Worm (Caenorhabditis elegans): ENCODE results near the gene deb-1.

The deb-1 gene

DNA sequence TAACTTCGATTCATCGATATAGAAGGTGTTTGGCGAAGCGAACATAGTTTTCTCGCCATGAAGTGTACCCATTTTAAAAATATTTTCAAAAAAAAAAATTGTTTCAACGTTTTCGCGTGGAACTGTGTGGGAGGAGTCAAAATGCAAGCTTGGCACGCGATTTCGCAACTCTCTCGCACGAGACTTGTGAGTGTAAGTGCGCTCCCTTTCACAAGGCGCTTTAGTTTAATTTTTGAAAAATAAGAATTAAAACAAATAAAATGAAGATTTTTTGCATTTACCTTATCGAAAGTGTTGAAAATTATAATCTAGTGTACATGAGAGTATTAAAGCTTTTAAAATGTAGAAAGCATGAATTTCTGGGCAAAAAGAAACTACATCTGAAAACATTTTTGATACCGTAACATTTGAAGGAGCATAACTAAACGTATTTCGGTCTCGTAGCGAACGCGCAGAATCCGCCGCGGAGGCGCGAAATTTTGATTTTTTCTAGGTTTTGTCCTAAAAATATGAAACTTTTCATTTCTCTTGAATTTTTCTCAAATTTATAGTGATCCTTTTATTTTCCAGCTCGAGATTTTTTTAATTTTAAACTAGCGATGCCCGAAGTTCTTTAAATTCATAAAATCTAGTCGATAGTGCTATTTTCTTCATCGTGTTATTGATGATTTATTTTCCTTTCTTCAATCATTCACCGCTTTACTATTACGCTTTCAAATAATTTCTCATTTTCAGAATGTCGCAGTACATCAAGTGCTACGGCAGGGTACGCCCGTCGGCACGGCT, 54.4 kb downstream of the deb-1 start, which contains the start of the genes cogc-2 and klp-18 (continued):
- no peak for TF ChIP-seq elt-3 (tag; optimal IDR thresholded peaks at IDR 0.05)
- TF ChIP-seq ceh-82 (tag; optimal IDR thresholded peaks at IDR 0.05) = peak; percentile 30
- peak; percentile 30 for TF ChIP-seq tbx-2 (tag; optimal IDR thresholded peaks at IDR 0.05)
- TF ChIP-seq mml-1 (tag; optimal IDR thresholded peaks at IDR 0.05) = no peak
- TF ChIP-seq pqm-1 (tag; optimal IDR thresholded peaks at IDR 0.05) = peak; percentile 36
- TF ChIP-seq pha-4 (tag; optimal IDR thresholded peaks at IDR 0.05) = peak; percentile 93
- no peak for TF ChIP-seq nhr-11 (tag; optimal IDR thresholded peaks at IDR 0.05)
- TF ChIP-seq ceh-9 (tag; optimal IDR thresholded peaks at IDR 0.05) = no peak
- TF ChIP-seq daf-12 (tag; optimal IDR thresholded peaks at IDR 0.05) = no peak
- no peak for TF ChIP-seq unc-62 (GFP tag; optimal IDR thresholded peaks at IDR 0.05)
- peak; percentile 83 for TF ChIP-seq snpc-4 (tag; optimal IDR thresholded peaks at IDR 0.05)
- TF ChIP-seq jun-1 (tag; optimal IDR thresholded peaks at IDR 0.05) = peak; percentile 27
- peak; percentile 80 for TF ChIP-seq nhr-25 (tag; optimal IDR thresholded peaks at IDR 0.05)
- peak; percentile 32 for TF ChIP-seq lin-39 (tag; optimal IDR thresholded peaks at IDR 0.05)
- no peak for TF ChIP-seq nhr-76 (tag; optimal IDR thresholded peaks at IDR 0.05)
- TF ChIP-seq fkh-10 (GFP tag; optimal IDR thresholded peaks at IDR 0.05) = peak; percentile 38
- TF ChIP-seq nhr-237 (tag; optimal IDR thresholded peaks at IDR 0.05) = no peak
- TF ChIP-seq zag-1 (tag; optimal IDR thresholded peaks at IDR 0.05) = no peak
- peak; percentile 47 for TF ChIP-seq elt-2 (tag; optimal IDR thresholded peaks at IDR 0.05)

DNA sequence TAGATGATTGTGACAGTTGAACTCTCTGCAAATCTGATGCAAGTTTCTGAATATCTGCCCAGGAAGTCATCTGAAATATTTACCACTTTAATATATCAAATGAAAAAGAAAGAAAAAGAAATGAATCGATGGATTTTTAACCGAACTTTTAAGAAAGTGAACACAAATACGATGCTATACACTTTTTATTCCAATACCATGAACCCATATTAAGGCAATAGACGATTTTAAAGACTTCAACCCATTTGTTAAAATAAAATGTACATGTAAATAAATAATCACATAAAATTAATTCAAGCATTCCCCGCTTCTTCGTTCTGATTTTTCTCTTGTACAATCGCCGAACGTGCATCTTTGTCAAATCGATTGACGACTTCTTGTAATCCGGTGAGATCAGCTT, 57.3 kb downstream of the deb-1 start, which contains the start of gene ufl-1:
ufl-1 (minus strand) TSS at position 70 of the 400 bp plus-strand sequence.
- TF ChIP-seq pha-4 (tag; optimal IDR thresholded peaks at IDR 0.05) (no peak), eor-1 (tag; optimal IDR thresholded peaks at IDR 0.05) (no peak), unc-62 (GFP tag; optimal IDR thresholded peaks at IDR 0.05) (no peak), R02D3.7 (tag; optimal IDR thresholded peaks at IDR 0.05) (no peak), ceh-16 (tag; optimal IDR thresholded peaks at IDR 0.05) (no peak), egl-5 (tag; optimal IDR thresholded peaks at IDR 0.05) (no peak), daf-12 (tag; optimal IDR thresholded peaks at IDR 0.05) (no peak), nhr-237 (tag; optimal IDR thresholded peaks at IDR 0.05) (no peak), lsy-12 (tag; optimal IDR thresholded peaks at IDR 0.05) (no peak), snpc-4 (tag; optimal IDR thresholded peaks at IDR 0.05) (no peak), nhr-67 (tag; optimal IDR thresholded peaks at IDR 0.05) (no peak), elt-2 (tag; optimal IDR thresholded peaks at IDR 0.05) (no peak)

DNA sequence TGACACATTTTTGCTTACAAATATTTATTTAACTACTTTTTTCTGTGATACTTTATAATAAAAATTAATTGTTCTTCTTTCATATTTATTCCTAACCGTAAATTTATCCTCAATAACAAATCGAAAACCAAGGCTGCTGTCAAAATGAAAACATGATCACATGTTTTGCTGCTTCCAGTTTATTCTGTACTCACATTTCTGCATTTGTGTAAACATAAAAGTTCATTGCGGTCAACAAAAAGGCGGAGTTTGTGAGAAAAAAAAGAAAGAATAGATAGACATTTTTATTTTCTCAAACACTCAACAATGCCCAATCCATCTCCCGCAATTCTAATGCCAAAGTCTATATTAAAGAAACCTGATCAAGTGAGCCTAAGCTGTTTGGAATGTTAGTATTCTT, 58.2 kb downstream of the deb-1 start, which contains the start of gene C06G3.3:
C06G3.3 (plus strand) TSS at position 301 of the 400 bp plus-strand sequence.
- TF ChIP-seq skn-1 (tag; optimal IDR thresholded peaks at IDR 0.05) = no peak
- TF ChIP-seq pha-4 (tag; optimal IDR thresholded peaks at IDR 0.05) = peak; percentile 58

All from whole organism, L3 larva.